Worm (Caenorhabditis elegans): ENCODE measurements around the gene Y60C6A.2.

Y60C6A.2 gene

DNA sequence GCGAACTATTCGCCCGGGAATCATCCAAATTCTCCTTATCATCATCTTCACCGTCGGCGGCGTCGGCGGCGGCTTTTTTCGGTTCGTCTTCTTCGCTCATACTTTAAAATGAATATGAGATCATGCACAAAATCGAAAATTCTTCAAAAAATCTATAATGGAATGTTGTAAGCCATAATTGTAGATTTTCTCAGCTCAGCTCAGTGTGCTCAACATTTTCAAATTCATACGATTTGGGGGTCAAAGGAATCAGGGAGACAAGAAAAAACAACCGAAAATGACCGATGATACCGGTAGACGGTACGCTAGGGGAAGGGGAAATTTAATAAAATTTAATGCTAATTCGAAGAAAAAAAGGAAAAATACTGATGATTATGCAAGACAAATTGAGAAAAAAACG is 33.3 kb upstream of the Y60C6A.2 start, which contains the start of gene ccep-97:
Gene ccep-97 (minus strand): TSS at position 101 of the 400 bp plus-strand sequence.
- peak; percentile 49 for TF ChIP-seq ama-1 (optimal IDR thresholded peaks at IDR 0.05)
- TF ChIP-seq T26A8.4 (GFP tag; IDR thresholded peaks at IDR 0.05), result no peak
- peak; percentile 17; the same call in 1 of the 2 replicates for TF ChIP-seq pha-4 (GFP tag; IDR thresholded peaks at IDR 0.05)
- TF ChIP-seq pha-4 (tag; optimal IDR thresholded peaks at IDR 0.05), result no peak
- TF ChIP-seq daf-19 (GFP tag; conservative IDR thresholded peaks at IDR 0.05), result no peak
- 0 out of 2 replicates have a peak, but pooled peaks have one; percentile 55 for TF ChIP-seq lim-7 (GFP tag; IDR thresholded peaks at IDR 0.05)
- TF ChIP-seq nhr-28 (tag; optimal IDR thresholded peaks at IDR 0.05), result peak; percentile 20

DNA sequence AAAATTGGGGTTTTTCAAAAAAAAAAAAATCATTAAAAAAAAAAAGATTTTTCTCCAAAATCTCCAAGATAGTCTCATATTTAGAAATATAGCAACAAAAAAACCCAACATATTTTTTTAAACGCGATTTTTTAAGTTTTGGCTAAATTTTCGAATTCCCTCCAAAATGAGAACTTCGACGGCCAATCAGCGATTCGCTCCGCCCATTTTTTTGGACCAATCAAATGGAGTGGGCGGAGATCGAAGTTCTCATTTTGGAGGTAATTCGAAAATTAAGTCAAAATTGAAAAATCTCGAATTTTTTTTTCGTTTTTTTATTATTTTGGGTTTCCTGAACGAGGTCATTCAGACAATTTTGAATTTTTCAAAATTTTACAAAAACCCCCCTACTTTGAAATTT is 28.6 kb upstream of the Y60C6A.2 start:
- TF ChIP-seq fos-1 (tag; optimal IDR thresholded peaks at IDR 0.05), result no peak

DNA sequence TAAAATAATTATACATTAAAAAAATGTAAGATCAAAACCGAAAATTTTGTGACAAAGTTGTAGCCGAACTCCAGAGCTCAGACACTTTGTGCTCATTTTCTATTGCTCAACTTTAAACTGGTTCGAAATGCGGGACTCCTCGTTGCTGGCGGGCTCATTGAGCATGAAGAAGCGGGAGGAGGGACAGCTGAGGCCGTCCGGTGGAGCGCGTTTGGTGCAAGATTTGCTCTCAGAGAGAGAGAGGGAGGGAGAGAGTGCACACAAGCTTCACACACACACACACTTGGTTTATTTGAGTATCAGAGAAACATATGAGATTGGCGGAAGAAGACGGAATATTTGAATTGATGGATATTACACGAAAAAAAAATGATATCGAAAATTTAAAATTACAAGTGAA is 25.4 kb upstream of the Y60C6A.2 start:
- TF ChIP-seq nhr-48 (tag; optimal IDR thresholded peaks at IDR 0.05), result no peak
- no peak for TF ChIP-seq Y75B8A.6 (GFP tag; IDR thresholded peaks at IDR 0.05)
- TF ChIP-seq ztf-7 (tag; optimal IDR thresholded peaks at IDR 0.05), result no peak
- TF ChIP-seq ama-1 (optimal IDR thresholded peaks at IDR 0.05), result no peak
- peak in 1 of 2 experiments; percentile 4 for TF ChIP-seq hif-1 (tag; optimal IDR thresholded peaks at IDR 0.05)
- TF ChIP-seq lin-29 (GFP tag; IDR thresholded peaks at IDR 0.05), result no peak
- TF ChIP-seq rbr-2 (tag; optimal IDR thresholded peaks at IDR 0.05), result peak; percentile 54
- peak; percentile 60 for TF ChIP-seq lin-38 (GFP tag; IDR thresholded peaks at IDR 0.05)
- no peak for TF ChIP-seq egl-43 (GFP tag; IDR thresholded peaks at IDR 0.05)
- no peak for TF ChIP-seq F49E8.2 (tag; optimal IDR thresholded peaks at IDR 0.05; ENCODE audit: borderline replicate concordance)
- peak; percentile 62 for TF ChIP-seq mes-2 (tag; optimal IDR thresholded peaks at IDR 0.05; ENCODE audit: poor library complexity, severe bottlenecking)
- TF ChIP-seq dmd-6 (GFP tag; IDR thresholded peaks at IDR 0.05), result no peak
- TF ChIP-seq daf-12 (tag; optimal IDR thresholded peaks at IDR 0.05), result no peak
- no peak for TF ChIP-seq cey-2 (tag; optimal IDR thresholded peaks at IDR 0.05; ENCODE audit: borderline replicate concordance, insufficient read depth)
- TF ChIP-seq snpc-4 (tag; optimal IDR thresholded peaks at IDR 0.05), result no peak
- no peak for TF ChIP-seq daf-16 (GFP tag; optimal IDR thresholded peaks at IDR 0.05)
- TF ChIP-seq daf-16 (tag; optimal IDR thresholded peaks at IDR 0.05), result no peak
- peak in 1 of 2 experiments; percentile 20 for TF ChIP-seq lsy-2 (tag; optimal IDR thresholded peaks at IDR 0.05)
- TF ChIP-seq aha-1 (tag), result peak; percentile 99
- no peak for TF ChIP-seq nhr-237 (tag; optimal IDR thresholded peaks at IDR 0.05)
- no peak for TF ChIP-seq egl-27 (tag; optimal IDR thresholded peaks at IDR 0.05)
- no peak for TF ChIP-seq dmd-9 (GFP tag; IDR thresholded peaks at IDR 0.05)
- peak; percentile 66 for TF ChIP-seq hlh-11 (tag; optimal IDR thresholded peaks at IDR 0.05)
- no peak for TF ChIP-seq F37D6.2 (tag; optimal IDR thresholded peaks at IDR 0.05)
- no peak for TF ChIP-seq D1046.2 (GFP tag; IDR thresholded peaks at IDR 0.05)
- TF ChIP-seq vab-7 (GFP tag; IDR thresholded peaks at IDR 0.05), result no peak
- TF ChIP-seq lin-13 (GFP tag; optimal IDR thresholded peaks at IDR 0.05), result no peak
- no peak for TF ChIP-seq skn-1 (tag; optimal IDR thresholded peaks at IDR 0.05)
- TF ChIP-seq ceh-32 (tag; optimal IDR thresholded peaks at IDR 0.05; ENCODE audit: poor library complexity), result no peak
- peak; percentile 73 for TF ChIP-seq set-16 (GFP tag; IDR thresholded peaks at IDR 0.05)
- no peak for TF ChIP-seq ceh-62 (tag; optimal IDR thresholded peaks at IDR 0.05)
- no peak for TF ChIP-seq ceh-44 (GFP tag; IDR thresholded peaks at IDR 0.05)
- TF ChIP-seq mxl-2 (GFP tag; conservative IDR thresholded peaks at IDR 0.05), result no peak
- no peak for TF ChIP-seq unc-39 (tag; optimal IDR thresholded peaks at IDR 0.05)
- TF ChIP-seq nhr-11 (tag; optimal IDR thresholded peaks at IDR 0.05), result peak; percentile 7
- TF ChIP-seq lim-7 (GFP tag; IDR thresholded peaks at IDR 0.05), result no peak
- peak; percentile 31 for TF ChIP-seq dpl-1 (GFP tag; optimal IDR thresholded peaks at IDR 0.05)
- TF ChIP-seq nhr-6 (tag; optimal IDR thresholded peaks at IDR 0.05), result no peak
- TF ChIP-seq mep-1 (tag; optimal IDR thresholded peaks at IDR 0.05), result peak; percentile 43
- TF ChIP-seq hmg-1.1 (GFP tag; IDR thresholded peaks at IDR 0.05), result peak; percentile 37
- no peak for TF ChIP-seq attf-4 (tag; optimal IDR thresholded peaks at IDR 0.05)
- no peak for TF ChIP-seq ces-1 (GFP tag; optimal IDR thresholded peaks at IDR 0.05)
- TF ChIP-seq pha-4 (GFP tag; IDR thresholded peaks at IDR 0.05), result no peak
- TF ChIP-seq pha-4 (tag; optimal IDR thresholded peaks at IDR 0.05), result no peak
- no peak for TF ChIP-seq tag-97 (GFP tag; IDR thresholded peaks at IDR 0.05)
